Fruit fly (Drosophila melanogaster) whole organism, embryonic: ENCODE measurements around the gene TotZ.

Experiments used
- CG12071 ChIP-seq: fragments of 200-800 bp; sonication (Bioruptor generic); optimal IDR thresholded peaks from 3 replicates; lab custom pipeline; 2018; ENCODE audit warnings: missing biosample characterization, mild to moderate bottlenecking, missing genetic modification characterization
- CG1647 ChIP-seq: fragments of 200-800 bp; sonication (Bioruptor generic); optimal IDR thresholded peaks from 3 replicates; lab custom pipeline; 2016; ENCODE audit warnings: missing biosample characterization, missing genetic modification characterization
- Hr3 ChIP-seq: fragments of 200-800 bp; sonication (Bioruptor generic); optimal IDR thresholded peaks from 3 replicates; lab custom pipeline; 2016; ENCODE audit warnings: missing biosample characterization, missing genetic modification characterization
- dati ChIP-seq: fragments of 200-800 bp; sonication (Bioruptor generic); IDR thresholded peaks from 2 replicates; pipeline ENCODE4 v1.3.6; 2022; ENCODE audit warnings: missing biosample characterization, missing genetic modification characterization

- TF ChIP-seq CG1647 = no peak
- no peak for TF ChIP-seq CG12071 (GFP tag; lab: Kevin White, UChicago)
- TF ChIP-seq Hr3 (GFP tag; lab: Kevin White, UChicago) = no peak
- no peak for TF ChIP-seq dati (GFP tag; lab: Robert Waterston, UW)
Observed at dm6 chr3R:20873638-20874037, 3.9 kb upstream of the TotZ start, which contains the start of gene TotB.
